Worm (Caenorhabditis elegans): ENCODE data around the gene nphp-1.

ce11 chrII:10646901-10647566 is 5.0 kb downstream of the nphp-1 start, which contains the start of gene M28.10:
- TF ChIP-seq ama-1 (optimal IDR thresholded peaks at IDR 0.05): no peak
- TF ChIP-seq hmg-4 (GFP tag; optimal IDR thresholded peaks at IDR 0.05): no peak
- no peak for TF ChIP-seq B0310.2 (tag; optimal IDR thresholded peaks at IDR 0.05)
- TF ChIP-seq scrt-1 (GFP tag; IDR thresholded peaks at IDR 0.05): no peak
